Worm (Caenorhabditis elegans): ENCODE data around the gene K10D11.3.

K10D11.3 gene

DNA sequence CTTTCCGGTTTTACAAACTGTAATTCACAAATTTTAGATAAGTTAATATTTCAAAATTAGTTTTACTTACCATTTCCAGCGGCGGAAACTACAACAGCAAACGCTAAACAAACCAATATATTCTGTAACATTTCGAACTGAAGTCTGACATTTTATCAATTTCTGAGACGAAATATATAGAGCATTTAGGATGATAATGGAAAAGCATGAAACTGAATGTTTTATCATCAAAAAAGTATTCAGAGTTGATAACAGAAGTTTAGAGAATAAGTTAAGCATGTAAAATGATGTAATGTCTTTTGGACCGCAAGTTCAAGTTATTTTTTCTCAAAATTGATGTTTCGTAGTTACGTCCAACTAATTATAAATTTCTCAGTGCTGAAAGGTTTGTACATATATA lies 16.8 kb downstream of the K10D11.3 start, which contains the start of gene F55G11.2:
TSS of gene F55G11.2 (minus strand) at position 149 of the 400 bp plus-strand sequence.
- TF ChIP-seq ceh-36 (tag; optimal IDR thresholded peaks at IDR 0.05): no peak
- TF ChIP-seq B0310.2 (tag; optimal IDR thresholded peaks at IDR 0.05): no peak
- no peak for TF ChIP-seq F13C5.2 (tag; optimal IDR thresholded peaks at IDR 0.05)
- no peak for TF ChIP-seq ets-7 (tag; optimal IDR thresholded peaks at IDR 0.05)
- TF ChIP-seq ceh-13 (GFP tag; optimal IDR thresholded peaks at IDR 0.05): no peak
- no peak for TF ChIP-seq tbx-11 (GFP tag; IDR thresholded peaks at IDR 0.05)
- no peak for TF ChIP-seq aly-1 (tag; optimal IDR thresholded peaks at IDR 0.05)
- TF ChIP-seq pes-1 (GFP tag; IDR thresholded peaks at IDR 0.05): no peak
- no peak for TF ChIP-seq hnd-1 (tag; optimal IDR thresholded peaks at IDR 0.05)

DNA sequence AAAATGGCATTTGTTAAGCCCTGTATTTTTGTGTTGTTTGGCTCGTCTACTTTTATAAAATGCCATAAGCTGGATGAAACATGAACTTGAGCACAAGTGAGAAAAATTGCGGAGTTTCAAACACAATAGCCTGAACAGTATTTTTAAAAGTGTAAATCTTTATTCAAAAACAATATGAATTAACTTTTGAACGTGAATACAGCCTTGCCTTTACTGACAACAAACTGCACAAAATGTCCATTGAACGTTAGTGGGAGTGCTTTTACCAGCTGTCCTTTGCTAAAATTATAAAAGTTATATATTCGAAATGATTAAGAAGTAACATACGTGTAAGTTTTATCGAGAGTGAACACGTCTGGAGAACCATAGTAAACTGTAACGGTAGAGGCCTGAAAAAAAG lies 18.6 kb downstream of the K10D11.3 start:
- no peak for TF ChIP-seq hmg-4 (GFP tag; optimal IDR thresholded peaks at IDR 0.05)
- TF ChIP-seq tbx-11 (GFP tag; IDR thresholded peaks at IDR 0.05): no peak
- no peak for TF ChIP-seq pes-1 (GFP tag; IDR thresholded peaks at IDR 0.05)
- no peak for TF ChIP-seq ceh-36 (tag; optimal IDR thresholded peaks at IDR 0.05)
- TF ChIP-seq tra-4 (tag; optimal IDR thresholded peaks at IDR 0.05): no peak
- no peak for TF ChIP-seq flt-1 (GFP tag; IDR thresholded peaks at IDR 0.05)
- TF ChIP-seq ceh-13 (GFP tag; optimal IDR thresholded peaks at IDR 0.05): no peak
- no peak for TF ChIP-seq F13C5.2 (tag; optimal IDR thresholded peaks at IDR 0.05)
- TF ChIP-seq ets-7 (tag; optimal IDR thresholded peaks at IDR 0.05): no peak
- no peak for TF ChIP-seq hnd-1 (tag; optimal IDR thresholded peaks at IDR 0.05)
- no peak for TF ChIP-seq B0310.2 (tag; optimal IDR thresholded peaks at IDR 0.05)
- no peak for TF ChIP-seq hmbx-1 (tag; optimal IDR thresholded peaks at IDR 0.05)
- TF ChIP-seq scrt-1 (GFP tag; IDR thresholded peaks at IDR 0.05): no peak
- no peak for TF ChIP-seq ama-1 (optimal IDR thresholded peaks at IDR 0.05)
- no peak for TF ChIP-seq aly-1 (tag; optimal IDR thresholded peaks at IDR 0.05)
- TF ChIP-seq sea-1 (GFP tag; conservative IDR thresholded peaks at IDR 0.05): no peak
- TF ChIP-seq tbx-37 (GFP tag; conservative IDR thresholded peaks at IDR 0.05): no peak

DNA sequence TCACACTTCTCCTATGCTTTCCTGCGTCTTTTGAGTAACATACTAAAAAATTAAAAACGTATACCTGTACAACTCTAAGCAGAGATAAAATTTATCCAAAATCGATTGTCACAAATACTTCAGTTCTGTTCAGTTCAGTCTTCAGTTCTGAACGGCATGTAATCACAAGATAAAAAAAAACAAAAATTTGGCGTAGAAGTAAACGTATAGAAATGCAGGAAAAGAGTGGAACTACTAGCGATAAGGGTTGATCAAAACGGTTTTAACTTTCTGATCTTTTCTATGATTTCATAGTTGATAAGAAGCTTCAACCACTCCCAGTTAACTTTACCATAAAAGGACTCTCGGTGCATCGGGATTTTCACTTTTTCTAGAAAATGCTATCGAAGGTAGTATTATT lies 20.9 kb downstream of the K10D11.3 start, which contains the start of gene dod-22:
TSS of gene dod-22 (plus strand) at position 301 of the 400 bp plus-strand sequence.
- no peak for TF ChIP-seq tbx-11 (GFP tag; IDR thresholded peaks at IDR 0.05)
- TF ChIP-seq ceh-36 (tag; optimal IDR thresholded peaks at IDR 0.05): no peak
- TF ChIP-seq F13C5.2 (tag; optimal IDR thresholded peaks at IDR 0.05): no peak
- no peak for TF ChIP-seq scrt-1 (GFP tag; IDR thresholded peaks at IDR 0.05)
- no peak for TF ChIP-seq pes-1 (GFP tag; IDR thresholded peaks at IDR 0.05)
- no peak for TF ChIP-seq tbx-37 (GFP tag; conservative IDR thresholded peaks at IDR 0.05)
- no peak for TF ChIP-seq hnd-1 (tag; optimal IDR thresholded peaks at IDR 0.05)
- no peak for TF ChIP-seq flt-1 (GFP tag; IDR thresholded peaks at IDR 0.05)
- TF ChIP-seq hmg-4 (GFP tag; optimal IDR thresholded peaks at IDR 0.05): no peak
- TF ChIP-seq ama-1 (optimal IDR thresholded peaks at IDR 0.05): no peak
- TF ChIP-seq sea-1 (GFP tag; conservative IDR thresholded peaks at IDR 0.05): no peak
- no peak for TF ChIP-seq ets-7 (tag; optimal IDR thresholded peaks at IDR 0.05)
- TF ChIP-seq ceh-13 (GFP tag; optimal IDR thresholded peaks at IDR 0.05): no peak
- no peak for TF ChIP-seq aly-1 (tag; optimal IDR thresholded peaks at IDR 0.05)
- no peak for TF ChIP-seq B0310.2 (tag; optimal IDR thresholded peaks at IDR 0.05)
- TF ChIP-seq tra-4 (tag; optimal IDR thresholded peaks at IDR 0.05): no peak

ce11 chrIV:12964648-12965047 lies 21.3 kb downstream of the K10D11.3 start:
- no peak for TF ChIP-seq flt-1 (GFP tag; IDR thresholded peaks at IDR 0.05)
- TF ChIP-seq ets-7 (tag; optimal IDR thresholded peaks at IDR 0.05): no peak
- TF ChIP-seq ceh-36 (tag; optimal IDR thresholded peaks at IDR 0.05): no peak
- no peak for TF ChIP-seq scrt-1 (GFP tag; IDR thresholded peaks at IDR 0.05)
- no peak for TF ChIP-seq aly-1 (tag; optimal IDR thresholded peaks at IDR 0.05)
- no peak for TF ChIP-seq sea-1 (GFP tag; conservative IDR thresholded peaks at IDR 0.05)
- TF ChIP-seq hmbx-1 (tag; optimal IDR thresholded peaks at IDR 0.05): no peak
- TF ChIP-seq tbx-11 (GFP tag; IDR thresholded peaks at IDR 0.05): no peak
- TF ChIP-seq hmg-4 (GFP tag; optimal IDR thresholded peaks at IDR 0.05): no peak

- no peak for TF ChIP-seq tbx-11 (GFP tag; IDR thresholded peaks at IDR 0.05)
Observed at ce11 chrIV:12962564-12962963, 23.4 kb downstream of the K10D11.3 start, which contains the start of gene F55G11.8. F55G11.8 (plus strand) TSS chrIV:12962808.

ce11 chrIV:12960136-12960535 lies 25.8 kb downstream of the K10D11.3 start, which contains the start of gene F55G11.7:
F55G11.7 (plus strand) TSS chrIV:12960436.
- TF ChIP-seq scrt-1 (GFP tag; IDR thresholded peaks at IDR 0.05) (no peak), ceh-13 (GFP tag; optimal IDR thresholded peaks at IDR 0.05) (no peak), tbx-37 (GFP tag; conservative IDR thresholded peaks at IDR 0.05) (no peak), hmbx-1 (tag; optimal IDR thresholded peaks at IDR 0.05) (no peak), aly-1 (tag; optimal IDR thresholded peaks at IDR 0.05) (no peak), hmg-4 (GFP tag; optimal IDR thresholded peaks at IDR 0.05) (no peak), F13C5.2 (tag; optimal IDR thresholded peaks at IDR 0.05) (no peak), ceh-36 (tag; optimal IDR thresholded peaks at IDR 0.05) (no peak), B0310.2 (tag; optimal IDR thresholded peaks at IDR 0.05) (no peak), sea-1 (GFP tag; conservative IDR thresholded peaks at IDR 0.05) (no peak), tra-4 (tag; optimal IDR thresholded peaks at IDR 0.05) (no peak), tbx-11 (GFP tag; IDR thresholded peaks at IDR 0.05) (no peak), hnd-1 (tag; optimal IDR thresholded peaks at IDR 0.05) (no peak), pes-1 (GFP tag; IDR thresholded peaks at IDR 0.05) (no peak), flt-1 (GFP tag; IDR thresholded peaks at IDR 0.05) (no peak), ets-7 (tag; optimal IDR thresholded peaks at IDR 0.05) (no peak), ama-1 (optimal IDR thresholded peaks at IDR 0.05) (no peak)

ce11 chrIV:12957730-12958129 lies 28.2 kb downstream of the K10D11.3 start, which contains the start of gene F55G11.6:
F55G11.6 (plus strand) TSS chrIV:12958030.
- TF ChIP-seq sea-1 (GFP tag; conservative IDR thresholded peaks at IDR 0.05): no peak
- no peak for TF ChIP-seq pes-1 (GFP tag; IDR thresholded peaks at IDR 0.05)
- TF ChIP-seq tra-4 (tag; optimal IDR thresholded peaks at IDR 0.05): no peak
- no peak for TF ChIP-seq hmg-4 (GFP tag; optimal IDR thresholded peaks at IDR 0.05)
- TF ChIP-seq tbx-11 (GFP tag; IDR thresholded peaks at IDR 0.05): no peak
- TF ChIP-seq ama-1 (optimal IDR thresholded peaks at IDR 0.05): no peak
- no peak for TF ChIP-seq aly-1 (tag; optimal IDR thresholded peaks at IDR 0.05)
- TF ChIP-seq hnd-1 (tag; optimal IDR thresholded peaks at IDR 0.05): no peak
- TF ChIP-seq hmbx-1 (tag; optimal IDR thresholded peaks at IDR 0.05): no peak
- TF ChIP-seq B0310.2 (tag; optimal IDR thresholded peaks at IDR 0.05): no peak
- TF ChIP-seq ets-7 (tag; optimal IDR thresholded peaks at IDR 0.05): no peak
- TF ChIP-seq flt-1 (GFP tag; IDR thresholded peaks at IDR 0.05): no peak
- no peak for TF ChIP-seq F13C5.2 (tag; optimal IDR thresholded peaks at IDR 0.05)
- no peak for TF ChIP-seq ceh-13 (GFP tag; optimal IDR thresholded peaks at IDR 0.05)
- no peak for TF ChIP-seq tbx-37 (GFP tag; conservative IDR thresholded peaks at IDR 0.05)
- TF ChIP-seq ceh-36 (tag; optimal IDR thresholded peaks at IDR 0.05): no peak
- no peak for TF ChIP-seq scrt-1 (GFP tag; IDR thresholded peaks at IDR 0.05)
